Fruit fly (Drosophila melanogaster): ENCODE measurements around the gene OXA1L.

The OXA1L gene

DNA sequence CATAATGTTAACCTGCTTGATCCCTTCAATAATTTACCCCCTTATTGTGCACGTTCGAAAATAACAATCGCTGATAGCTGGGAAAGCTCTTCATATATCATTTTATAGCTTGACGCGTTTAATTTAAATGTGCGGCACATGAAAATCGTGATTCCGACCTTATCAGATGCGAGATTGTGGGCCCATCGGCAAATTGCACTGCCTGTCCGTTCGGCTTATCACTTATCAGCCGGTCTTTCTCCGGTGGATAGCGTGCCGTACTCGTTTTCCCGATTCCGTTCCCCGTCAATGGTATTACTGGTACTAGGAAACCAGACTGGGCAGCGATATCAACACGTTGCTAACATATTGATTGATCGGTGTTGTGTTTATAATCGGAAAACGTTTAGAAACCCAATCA is 10.7 kb upstream of the OXA1L start (continued):
- TF ChIP-seq Hey (tag; optimal IDR thresholded peaks at IDR 0.05) (peak; percentile 99), mirr (GFP tag; optimal IDR thresholded peaks at IDR 0.05) (peak; percentile 92), sd (tag; optimal IDR thresholded peaks at IDR 0.05) (peak; percentile 28), CG14441 (GFP tag; IDR thresholded peaks at IDR 0.05) (peak; percentile 23; the same call in 1 of the 2 replicates), grn (GFP tag; optimal IDR thresholded peaks at IDR 0.05) (peak; percentile 99), Elba2 (GFP tag; optimal IDR thresholded peaks at IDR 0.05) (no peak), GATAe (GFP tag; conservative IDR thresholded peaks at IDR 0.05) (peak; percentile 64; the same call in 1 of the 2 replicates)

DNA sequence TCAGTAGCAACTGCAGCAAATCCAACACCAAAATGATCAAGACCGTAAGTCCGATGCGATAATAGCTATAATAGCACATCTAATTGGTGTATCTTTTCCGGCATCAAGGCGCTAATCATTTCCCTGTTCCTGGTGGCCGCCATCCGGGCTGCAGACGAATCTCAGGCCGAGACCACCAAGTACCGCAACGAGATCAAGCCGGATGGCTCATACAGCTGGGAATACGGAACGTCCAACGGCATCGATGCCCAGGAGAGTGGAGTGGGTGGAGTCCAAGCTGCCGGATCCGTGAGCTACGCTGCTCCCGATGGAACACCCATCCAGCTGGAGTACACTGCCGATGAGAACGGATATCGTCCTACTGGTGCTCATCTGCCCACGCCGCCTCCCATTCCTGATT is 7.9 kb upstream of the OXA1L start, which contains the start of gene Cpr67Fb:
Gene Cpr67Fb, plus strand, starts transcription at position 15 of the 400 bp plus-strand sequence.
- TF ChIP-seq NfI (GFP tag; optimal IDR thresholded peaks at IDR 0.05): no peak
- TF ChIP-seq Ets65A (GFP tag): peak; percentile 56
- no peak for TF ChIP-seq hth (optimal IDR thresholded peaks at IDR 0.05)
- TF ChIP-seq chm (GFP tag; IDR thresholded peaks at IDR 0.05): no peak
- TF ChIP-seq Lim3 (GFP tag; IDR thresholded peaks at IDR 0.05): no peak
- TF ChIP-seq Med (GFP tag): peak; percentile 60
- no peak for TF ChIP-seq Doc2 (GFP tag; IDR thresholded peaks at IDR 0.05)

DNA sequence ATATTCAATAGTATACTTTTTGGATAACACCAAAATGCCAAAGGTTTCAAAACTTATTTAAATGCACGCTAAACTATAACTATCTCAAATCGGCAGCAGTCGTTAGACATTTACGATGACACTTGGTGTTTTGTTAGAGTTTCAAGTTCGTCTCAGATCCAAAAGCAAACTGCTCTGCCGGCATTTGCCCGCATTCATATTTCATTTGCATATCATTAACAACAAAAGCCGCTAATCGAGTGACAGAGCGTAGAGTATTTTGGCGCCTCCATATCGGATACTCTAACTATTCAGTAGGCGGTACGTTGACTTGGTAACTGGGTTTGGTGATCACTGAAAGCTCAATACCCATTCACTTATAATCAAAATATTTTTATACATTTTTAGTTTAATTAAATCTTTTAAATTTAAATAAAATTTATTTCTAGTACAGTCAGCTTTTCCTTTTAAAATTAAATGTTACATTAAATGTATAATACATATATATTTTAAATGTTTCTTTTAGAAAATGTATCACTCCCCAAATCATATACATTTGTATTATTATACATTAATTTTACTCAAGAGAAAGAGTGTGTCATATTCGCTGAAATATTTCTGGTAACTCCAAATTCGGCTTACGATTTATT is 7.0 kb upstream of the OXA1L start:
- TF ChIP-seq corto (GFP tag; optimal IDR thresholded peaks at IDR 0.05) (no peak), CHES-1-like (GFP tag; optimal IDR thresholded peaks at IDR 0.05) (no peak), gfzf (GFP tag; optimal IDR thresholded peaks at IDR 0.05) (no peak), HmgZ (tag; optimal IDR thresholded peaks at IDR 0.05) (no peak), zen (tag; optimal IDR thresholded peaks at IDR 0.05) (no peak), CG5953 (GFP tag; IDR thresholded peaks at IDR 0.05) (no peak), CG13775 (GFP tag; optimal IDR thresholded peaks at IDR 0.05) (no peak), CG5245 (GFP tag; optimal IDR thresholded peaks at IDR 0.05) (no peak), CG4617 (GFP tag; optimal IDR thresholded peaks at IDR 0.05; ENCODE audit: borderline replicate concordance) (no peak), CG1233 (GFP tag; optimal IDR thresholded peaks at IDR 0.05) (peak; percentile 36), CG2199 (GFP tag; IDR thresholded peaks at IDR 0.05) (0 out of 3 replicates have a peak, but pooled peaks have one; percentile 36), CG7372 (GFP tag; IDR thresholded peaks at IDR 0.05) (no peak), HLH54F (GFP tag; optimal IDR thresholded peaks at IDR 0.05) (no peak), CG6765 (GFP tag; optimal IDR thresholded peaks at IDR 0.05) (no peak), ranshi (GFP tag; IDR thresholded peaks at IDR 0.05) (no peak), jigr1 (GFP tag; IDR thresholded peaks at IDR 0.05) (no peak), CG12299 (tag; optimal IDR thresholded peaks at IDR 0.05) (no peak), sob (GFP tag; IDR thresholded peaks at IDR 0.05) (no peak), danr (GFP tag; IDR thresholded peaks at IDR 0.05) (no peak), stc (GFP tag; IDR thresholded peaks at IDR 0.05) (no peak), NC2α (GFP tag; optimal IDR thresholded peaks at IDR 0.05) (no peak), Hr78 (GFP tag; optimal IDR thresholded peaks at IDR 0.05) (peak in 1 of 2 experiments; percentile 7), fd3F (GFP tag; optimal IDR thresholded peaks at IDR 0.05) (peak; percentile 41), CG8944 (GFP tag; optimal IDR thresholded peaks at IDR 0.05) (no peak), Gsc (GFP tag; IDR thresholded peaks at IDR 0.05) (no peak), Usf (GFP tag; optimal IDR thresholded peaks at IDR 0.05) (no peak), crc (GFP tag; optimal IDR thresholded peaks at IDR 0.05) (no peak), Hr3 (GFP tag; optimal IDR thresholded peaks at IDR 0.05) (peak; percentile 18), CG10543 (GFP tag; optimal IDR thresholded peaks at IDR 0.05) (peak; percentile 14), CG10274 (GFP tag; optimal IDR thresholded peaks at IDR 0.05) (no peak), luna (GFP tag; optimal IDR thresholded peaks at IDR 0.05) (no peak), CG14667 (GFP tag; IDR thresholded peaks at IDR 0.05) (no peak), Fer1 (GFP tag; optimal IDR thresholded peaks at IDR 0.05) (peak; percentile 15), Dfd (GFP tag; optimal IDR thresholded peaks at IDR 0.05) (no peak), sd (tag; optimal IDR thresholded peaks at IDR 0.05) (peak; percentile 79), Jarid2 (GFP tag; optimal IDR thresholded peaks at IDR 0.05) (no peak)
